Worm (Caenorhabditis elegans) whole organism, L3 larva: ENCODE data around the gene R04F11.2.

Source experiments
- R02D3.7 ChIP-seq: fragments of 150-350 bp; optimal IDR thresholded peaks from 2 replicates; lab custom pipeline; 2014; ENCODE audit warnings: missing biosample characterization, missing genetic modification characterization
- aly-2 ChIP-seq: fragments of 150-350 bp; optimal IDR thresholded peaks from 2 replicates; lab custom pipeline; 2014; ENCODE audit warnings: missing biosample characterization, missing genetic modification characterization
- ama-1 ChIP-seq: fragments of 150-350 bp; optimal IDR thresholded peaks from 2 replicates; lab custom pipeline; 2018
- ceh-16 ChIP-seq: sonication (generic microtip); optimal IDR thresholded peaks from 2 replicates; lab custom pipeline; 2017; ENCODE audit warnings: missing biosample characterization, missing genetic modification characterization
- ceh-28 ChIP-seq: fragments of 150-350 bp; optimal IDR thresholded peaks from 2 replicates; lab custom pipeline; 2014; ENCODE audit warnings: missing biosample characterization, missing genetic modification reagents, missing genetic modification characterization
- ceh-82 ChIP-seq: fragments of 150-350 bp; optimal IDR thresholded peaks from 2 replicates; lab custom pipeline; 2014; ENCODE audit warnings: missing biosample characterization, missing genetic modification characterization
- ceh-9 ChIP-seq: sonication (generic microtip); optimal IDR thresholded peaks from 2 replicates; lab custom pipeline; 2018; ENCODE audit warnings: missing biosample characterization, missing genetic modification characterization
- daf-12 ChIP-seq: fragments of 150-350 bp; optimal IDR thresholded peaks from 2 replicates; lab custom pipeline; 2014; ENCODE audit warnings: missing biosample characterization, missing genetic modification reagents, missing genetic modification characterization
- egl-27 ChIP-seq: sonication (generic microtip); optimal IDR thresholded peaks from 4 replicates; lab custom pipeline; 2017; ENCODE audit warnings: missing biosample characterization, missing genetic modification reagents, missing genetic modification characterization
- egl-5 ChIP-seq: fragments of 150-350 bp; optimal IDR thresholded peaks from 2 replicates; lab custom pipeline; 2017; ENCODE audit warnings: missing biosample characterization, missing genetic modification reagents, missing genetic modification characterization, inconsistent platforms
- elt-1 ChIP-seq: fragments of 150-350 bp; optimal IDR thresholded peaks from 2 replicates; lab custom pipeline; 2014; ENCODE audit warnings: missing biosample characterization, missing genetic modification characterization
- elt-2 ChIP-seq: sonication (generic microtip); optimal IDR thresholded peaks from 2 replicates; lab custom pipeline; 2016; ENCODE audit warnings: missing genetic modification reagents, mild to moderate bottlenecking, missing genetic modification characterization, missing compliant biosample characterization
- elt-3 ChIP-seq, 3 experiments: fragments of 150-350 bp in 1 of 3; sonication (generic microtip) in 2 of 3; optimal IDR thresholded peaks; 2 replicates in 2 of 3; 4 replicates in 1 of 3; lab custom pipeline; 2014 to 2017; ENCODE audit warnings: missing biosample characterization in 3 of 3, missing genetic modification characterization in 3 of 3
- eor-1 ChIP-seq, 2 experiments: fragments of 150-350 bp; optimal IDR thresholded peaks; 2 replicates each; lab custom pipeline; 2014 to 2018; ENCODE audit warnings: missing biosample characterization in 2 of 2, missing genetic modification characterization in 2 of 2
- fos-1 ChIP-seq: fragments of 150-350 bp; optimal IDR thresholded peaks from 2 replicates; lab custom pipeline; 2014; ENCODE audit warnings: missing biosample characterization, missing genetic modification characterization
- hmg-11 ChIP-seq: sonication (generic microtip); optimal IDR thresholded peaks from 2 replicates; lab custom pipeline; 2016; ENCODE audit warnings: missing genetic modification characterization, missing compliant biosample characterization
- jun-1 ChIP-seq: fragments of 150-350 bp; optimal IDR thresholded peaks from 2 replicates; lab custom pipeline; 2014; ENCODE audit warnings: missing biosample characterization, missing genetic modification reagents, missing genetic modification characterization
- lin-15B ChIP-seq: fragments of 150-350 bp; optimal IDR thresholded peaks from 2 replicates; lab custom pipeline; 2014; ENCODE audit warnings: missing biosample characterization, missing genetic modification characterization
- lin-39 ChIP-seq: fragments of 150-350 bp; optimal IDR thresholded peaks from 2 replicates; lab custom pipeline; 2018; ENCODE audit warnings: missing biosample characterization, missing genetic modification reagents, missing genetic modification characterization
- lsy-12 ChIP-seq: sonication (generic microtip); optimal IDR thresholded peaks from 2 replicates; lab custom pipeline; 2016; ENCODE audit warnings: mild to moderate bottlenecking, missing genetic modification characterization, missing compliant biosample characterization
- mdl-1 ChIP-seq: fragments of 150-350 bp; optimal IDR thresholded peaks from 2 replicates; lab custom pipeline; 2014; ENCODE audit warnings: missing biosample characterization, missing genetic modification characterization
- nhr-11 ChIP-seq: fragments of 150-350 bp; optimal IDR thresholded peaks from 2 replicates; lab custom pipeline; 2014; ENCODE audit warnings: missing biosample characterization, missing genetic modification characterization
- nhr-12 ChIP-seq: fragments of 150-350 bp; optimal IDR thresholded peaks from 2 replicates; lab custom pipeline; 2014; ENCODE audit warnings: missing biosample characterization, missing genetic modification characterization
- nhr-23 ChIP-seq: fragments of 150-350 bp; optimal IDR thresholded peaks from 2 replicates; lab custom pipeline; 2014; ENCODE audit warnings: missing biosample characterization, missing genetic modification reagents, missing genetic modification characterization
- nhr-237 ChIP-seq: fragments of 150-350 bp; optimal IDR thresholded peaks from 2 replicates; lab custom pipeline; 2014; ENCODE audit warnings: missing biosample characterization, missing genetic modification characterization
- nhr-25 ChIP-seq: sonication (generic microtip); optimal IDR thresholded peaks from 2 replicates; lab custom pipeline; 2017; ENCODE audit warnings: missing biosample characterization, missing genetic modification characterization
- nhr-67 ChIP-seq: fragments of 150-350 bp; optimal IDR thresholded peaks from 2 replicates; lab custom pipeline; 2014; ENCODE audit warnings: missing biosample characterization, missing genetic modification characterization
- nhr-76 ChIP-seq: fragments of 150-350 bp; sonication (generic microtip); optimal IDR thresholded peaks from 5 replicates; lab custom pipeline; 2014; ENCODE audit warnings: missing biosample characterization, missing genetic modification characterization
- nhr-77 ChIP-seq: fragments of 150-350 bp; optimal IDR thresholded peaks from 2 replicates; lab custom pipeline; 2014; ENCODE audit warnings: missing biosample characterization, missing genetic modification characterization
- pqm-1 ChIP-seq: fragments of 150-350 bp; optimal IDR thresholded peaks from 2 replicates; lab custom pipeline; 2017; ENCODE audit warnings: missing biosample characterization, missing genetic modification characterization, inconsistent platforms
- sea-2 ChIP-seq: fragments of 150-350 bp; sonication (generic microtip); optimal IDR thresholded peaks from 4 replicates; lab custom pipeline; 2014; ENCODE audit warnings: missing biosample characterization, missing genetic modification reagents, missing genetic modification characterization
- skn-1 ChIP-seq: fragments of 150-350 bp; optimal IDR thresholded peaks from 2 replicates; lab custom pipeline; 2014; ENCODE audit warnings: missing biosample characterization, missing genetic modification characterization
- snpc-4 ChIP-seq: fragments of 150-350 bp; optimal IDR thresholded peaks from 2 replicates; lab custom pipeline; 2014; ENCODE audit warnings: missing biosample characterization, missing genetic modification characterization
- tbx-2 ChIP-seq: sonication (generic microtip); optimal IDR thresholded peaks from 2 replicates; lab custom pipeline; 2016; ENCODE audit warnings: mild to moderate bottlenecking, missing genetic modification characterization, missing compliant biosample characterization
- unc-39 ChIP-seq: sonication (generic microtip); optimal IDR thresholded peaks from 4 replicates; lab custom pipeline; 2017; ENCODE audit warnings: missing biosample characterization, missing genetic modification characterization

R04F11.2 gene

DNA sequence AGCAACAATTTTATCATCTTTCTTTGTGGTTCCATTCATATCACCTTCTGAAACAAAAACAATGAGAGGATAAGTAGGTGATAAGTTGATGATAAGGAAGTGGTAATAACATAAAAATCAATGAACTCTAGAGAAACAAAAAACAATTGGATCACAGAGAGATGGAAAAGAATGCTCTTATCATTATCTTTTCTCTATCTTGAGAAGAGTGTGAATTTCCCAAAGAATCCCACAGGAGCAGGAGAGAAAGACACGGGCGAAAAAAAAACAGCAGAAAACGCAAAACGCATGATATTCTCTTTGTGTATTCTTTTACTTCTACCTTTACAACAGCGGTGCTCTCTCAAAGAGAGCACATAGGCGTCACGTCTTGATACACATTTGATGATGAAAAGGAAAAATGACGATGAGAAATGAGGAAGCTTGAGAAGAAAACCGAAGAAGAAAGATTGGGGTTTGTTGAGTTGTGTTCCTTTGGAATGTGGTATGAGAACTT lies 48.9 kb upstream of the R04F11.2 start, which contains the start of gene twk-24:
Gene twk-24, minus strand, starts transcription at position 51 of the 496 bp plus-strand sequence.
- no peak for TF ChIP-seq ceh-16
- no peak for TF ChIP-seq tbx-2 (tag; lab: Kevin White, UChicago)

DNA sequence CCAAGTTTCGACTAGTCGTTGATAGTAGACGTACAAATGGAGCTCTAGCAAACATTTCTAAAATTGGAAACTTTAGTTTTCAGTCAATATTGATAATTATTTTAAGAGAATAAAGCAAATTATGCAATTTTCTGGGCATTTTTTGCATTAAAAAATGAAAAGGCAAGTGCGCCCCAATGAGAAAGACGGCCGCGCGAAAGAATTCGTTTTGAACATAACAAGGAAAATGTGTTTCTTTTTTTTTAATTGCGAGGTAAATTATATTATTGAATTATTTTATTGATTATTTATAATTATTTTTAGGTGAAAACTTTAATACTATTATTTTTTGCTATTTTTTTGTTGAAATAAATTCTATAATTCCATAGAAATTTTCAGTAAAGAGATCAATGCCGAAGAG lies 46.7 kb upstream of the R04F11.2 start, which contains the start of the genes tsfm-1 and capg-2:
Gene tsfm-1, minus strand, starts transcription at position 57 of the 400 bp plus-strand sequence.
Gene capg-2, plus strand, starts transcription at position 379 of the 400 bp plus-strand sequence.
- TF ChIP-seq elt-1 (tag; lab: Kevin White, UChicago) = no peak
- TF ChIP-seq nhr-67 (tag; lab: Kevin White, UChicago) = no peak
- no peak for TF ChIP-seq eor-1 (tag; optimal IDR thresholded peaks at IDR 0.05; lab: Kevin White, UChicago)
- no peak for TF ChIP-seq egl-5
- TF ChIP-seq ceh-28 = no peak
- TF ChIP-seq aly-2 (tag; lab: Kevin White, UChicago) = no peak
- TF ChIP-seq lin-15B (tag; lab: Kevin White, UChicago) = peak; percentile 19

DNA sequence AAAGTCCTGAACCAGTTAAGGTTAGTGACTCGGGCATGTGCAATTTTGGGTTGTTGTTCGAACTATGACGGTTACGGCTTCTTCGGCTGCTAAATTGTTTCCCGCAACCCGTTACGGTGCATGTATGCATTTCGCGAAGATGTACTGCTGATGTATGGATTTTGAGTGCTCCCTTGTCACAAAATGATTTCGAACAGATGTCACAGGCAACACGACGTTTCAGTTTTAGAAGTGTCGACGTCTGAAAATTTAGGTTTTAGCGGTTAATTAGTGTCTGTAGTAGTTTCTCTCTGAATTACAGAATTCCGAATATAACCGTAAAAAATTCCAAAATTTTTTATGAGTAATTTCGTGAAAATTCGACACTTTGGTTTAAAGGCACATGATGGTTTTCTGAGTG lies 42.5 kb upstream of the R04F11.2 start:
- no peak for TF ChIP-seq nhr-237
- TF ChIP-seq, all 47 proteins: peak for 0

DNA sequence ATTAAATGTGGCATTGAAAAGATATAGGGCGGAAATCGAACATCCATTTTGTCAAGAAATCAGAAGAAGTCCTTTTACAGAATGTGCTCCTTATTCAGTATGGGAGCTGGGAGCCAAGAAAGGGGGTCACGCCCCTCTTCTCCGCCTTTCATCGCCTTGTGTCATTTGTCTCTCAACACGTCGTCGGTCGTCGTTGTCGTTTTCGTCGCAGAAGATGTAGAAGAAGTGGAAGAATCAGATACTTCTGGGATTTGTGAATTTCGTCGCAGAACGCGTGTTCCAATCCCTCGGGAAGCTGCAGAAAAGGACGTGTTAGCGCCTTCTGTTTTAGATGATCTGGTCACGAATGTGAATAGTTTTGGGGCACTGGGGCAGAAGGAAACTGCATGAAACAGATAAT lies 41.2 kb upstream of the R04F11.2 start, which contains the start of gene bnc-1:
Gene bnc-1, minus strand, starts transcription at position 101 of the 400 bp plus-strand sequence.
- TF ChIP-seq ceh-16 (no peak), elt-1 (tag; lab: Kevin White, UChicago) (no peak), fos-1 (tag; lab: Kevin White, UChicago) (no peak), nhr-11 (tag; lab: Kevin White, UChicago) (no peak), ceh-28 (no peak), mdl-1 (no peak), nhr-76 (tag; lab: Kevin White, UChicago) (no peak), egl-5 (no peak), elt-2 (tag; lab: Kevin White, UChicago) (no peak), nhr-25 (tag; lab: Kevin White, UChicago) (no peak), eor-1 (tag; optimal IDR thresholded peaks at IDR 0.05; lab: Kevin White, UChicago) (no peak), pqm-1 (tag; lab: Kevin White, UChicago) (no peak)

DNA sequence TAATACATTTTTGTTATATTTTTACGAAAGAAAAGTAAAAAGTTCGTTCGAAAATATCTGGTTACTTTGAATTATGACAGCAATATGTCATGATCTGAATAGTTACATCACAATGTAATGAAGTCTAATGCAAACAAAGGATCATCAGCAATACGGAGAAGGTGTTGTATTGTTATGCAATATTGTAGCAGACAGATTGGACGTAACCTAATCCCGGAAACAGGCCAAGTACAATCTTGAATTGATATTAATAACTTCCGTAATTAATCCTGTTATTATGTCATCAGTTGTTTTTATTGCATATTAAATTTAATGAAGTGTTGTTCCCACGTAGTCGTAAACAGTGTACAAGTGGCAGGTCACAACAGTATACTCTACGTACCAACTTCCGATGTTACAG lies 36.7 kb upstream of the R04F11.2 start:
- TF ChIP-seq ceh-82 (tag; lab: Kevin White, UChicago) (no peak), ceh-9 (tag; lab: Kevin White, UChicago) (no peak), daf-12 (tag; lab: Kevin White, UChicago) (no peak), elt-3 (tag; optimal IDR thresholded peaks at IDR 0.05; lab: Kevin White, UChicago) (no peak), unc-39 (tag; lab: Kevin White, UChicago) (no peak), jun-1 (tag; lab: Kevin White, UChicago) (no peak), nhr-11 (tag; lab: Kevin White, UChicago) (no peak), ama-1 (no peak), egl-27 (tag; lab: Kevin White, UChicago) (no peak), fos-1 (tag; lab: Kevin White, UChicago) (no peak), nhr-77 (tag; lab: Kevin White, UChicago) (no peak), ceh-28 (no peak), nhr-23 (no peak), lin-39 (tag; lab: Kevin White, UChicago) (no peak), eor-1 (tag; optimal IDR thresholded peaks at IDR 0.05; lab: Kevin White, UChicago) (no peak), snpc-4 (tag; lab: Kevin White, UChicago) (no peak), nhr-76 (tag; lab: Kevin White, UChicago) (no peak), nhr-25 (tag; lab: Kevin White, UChicago) (no peak), R02D3.7 (tag; lab: Kevin White, UChicago) (no peak)
- TF ChIP-seq, all 47 proteins: peak for 0

DNA sequence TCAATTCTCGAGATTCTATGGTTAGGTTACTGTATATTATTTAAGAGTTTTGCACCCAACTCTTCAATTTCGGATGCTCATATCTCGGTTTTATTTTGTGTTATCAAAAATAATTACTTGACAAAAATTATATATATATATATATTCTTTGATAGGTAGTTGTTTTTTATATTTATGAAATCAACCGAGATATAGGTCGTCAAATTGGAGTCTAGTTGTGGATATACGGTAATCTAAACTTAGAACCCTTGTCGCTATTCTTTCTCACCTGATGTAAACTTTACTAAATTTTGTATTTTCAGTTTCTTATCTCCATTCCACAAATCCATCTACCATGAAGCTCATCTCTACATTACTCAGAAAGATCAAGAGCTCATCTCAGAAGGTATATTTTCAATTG lies 35.0 kb upstream of the R04F11.2 start, which contains the start of gene F55C5.10:
Gene F55C5.10, plus strand, starts transcription at position 301 of the 400 bp plus-strand sequence.
- no peak for TF ChIP-seq elt-2 (tag; lab: Kevin White, UChicago)
- TF ChIP-seq aly-2 (tag; lab: Kevin White, UChicago) = no peak
- no peak for TF ChIP-seq nhr-12 (tag; lab: Kevin White, UChicago)
- no peak for TF ChIP-seq ceh-82 (tag; lab: Kevin White, UChicago)
- no peak for TF ChIP-seq lsy-12 (tag; lab: Kevin White, UChicago)
- TF ChIP-seq skn-1 (tag; lab: Kevin White, UChicago) = no peak
- no peak for TF ChIP-seq pqm-1 (tag; lab: Kevin White, UChicago)
- no peak for TF ChIP-seq nhr-76 (tag; lab: Kevin White, UChicago)
- TF ChIP-seq ceh-9 (tag; lab: Kevin White, UChicago) = no peak
- TF ChIP-seq hmg-11 = no peak
- TF ChIP-seq sea-2 (GFP tag; lab: Kevin White, UChicago) = no peak
- TF ChIP-seq nhr-23 = no peak
